Fruit fly (Drosophila melanogaster): Measurements from ENCODE around the gene CG33644.

DNA sequence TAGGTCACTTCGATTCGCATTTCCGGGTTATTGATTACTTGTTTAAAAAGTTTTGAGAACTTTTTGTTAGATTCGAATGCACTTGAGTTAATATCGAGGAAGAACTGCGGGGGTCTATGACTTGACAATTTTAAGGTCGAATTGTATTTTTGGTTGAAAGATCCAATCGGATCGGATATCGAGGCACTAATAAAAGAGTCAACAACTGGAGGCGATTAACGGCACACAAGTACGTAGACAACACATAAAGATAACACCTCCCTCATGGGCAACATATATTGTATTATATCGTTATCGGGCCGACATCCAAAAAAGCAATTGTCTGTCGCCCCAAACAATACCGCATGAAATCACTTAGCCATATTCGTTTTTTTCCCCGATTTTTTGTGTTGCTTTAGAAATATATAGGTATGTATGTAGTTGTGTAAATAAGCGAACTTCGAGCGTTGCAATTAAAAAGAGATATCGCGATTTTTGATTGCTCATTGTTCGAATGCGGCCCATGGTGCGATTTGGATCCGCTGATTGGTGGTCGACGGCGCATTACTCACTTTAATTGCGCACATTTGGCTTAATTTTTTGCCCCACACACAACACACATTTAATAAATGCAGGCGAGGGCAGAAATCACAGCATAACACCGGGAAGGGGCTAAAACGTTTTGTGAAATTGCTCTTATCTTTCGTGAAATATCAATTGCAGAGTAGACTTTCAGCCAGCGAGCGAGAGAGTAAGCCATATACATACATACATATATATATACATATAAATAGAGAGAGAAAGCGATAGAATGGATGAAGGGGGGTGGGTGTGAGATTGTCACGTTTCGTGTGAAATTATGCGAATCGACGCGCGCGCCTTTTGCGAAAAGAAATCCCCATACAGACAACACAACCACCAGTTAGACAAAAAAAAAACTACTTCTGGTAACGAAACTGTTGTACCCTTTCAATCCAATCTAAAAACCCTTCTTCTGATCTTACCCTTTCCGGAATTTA, 20.7 kb upstream of the CG33644 start:
- TF ChIP-seq phol (tag; optimal IDR thresholded peaks at IDR 0.05), result no peak
- TF ChIP-seq Ptx1 (GFP tag; IDR thresholded peaks at IDR 0.05), result no peak
- no peak for TF ChIP-seq toy (GFP tag; IDR thresholded peaks at IDR 0.05)
- no peak for TF ChIP-seq CG5953 (GFP tag; IDR thresholded peaks at IDR 0.05)
- no peak for TF ChIP-seq CG17361 (GFP tag; IDR thresholded peaks at IDR 0.05)
- no peak for TF ChIP-seq bigmax (GFP tag; optimal IDR thresholded peaks at IDR 0.05)

All from whole organism, embryonic.